Fruit fly (Drosophila melanogaster): ENCODE data around the gene Vm32E.

DNA sequence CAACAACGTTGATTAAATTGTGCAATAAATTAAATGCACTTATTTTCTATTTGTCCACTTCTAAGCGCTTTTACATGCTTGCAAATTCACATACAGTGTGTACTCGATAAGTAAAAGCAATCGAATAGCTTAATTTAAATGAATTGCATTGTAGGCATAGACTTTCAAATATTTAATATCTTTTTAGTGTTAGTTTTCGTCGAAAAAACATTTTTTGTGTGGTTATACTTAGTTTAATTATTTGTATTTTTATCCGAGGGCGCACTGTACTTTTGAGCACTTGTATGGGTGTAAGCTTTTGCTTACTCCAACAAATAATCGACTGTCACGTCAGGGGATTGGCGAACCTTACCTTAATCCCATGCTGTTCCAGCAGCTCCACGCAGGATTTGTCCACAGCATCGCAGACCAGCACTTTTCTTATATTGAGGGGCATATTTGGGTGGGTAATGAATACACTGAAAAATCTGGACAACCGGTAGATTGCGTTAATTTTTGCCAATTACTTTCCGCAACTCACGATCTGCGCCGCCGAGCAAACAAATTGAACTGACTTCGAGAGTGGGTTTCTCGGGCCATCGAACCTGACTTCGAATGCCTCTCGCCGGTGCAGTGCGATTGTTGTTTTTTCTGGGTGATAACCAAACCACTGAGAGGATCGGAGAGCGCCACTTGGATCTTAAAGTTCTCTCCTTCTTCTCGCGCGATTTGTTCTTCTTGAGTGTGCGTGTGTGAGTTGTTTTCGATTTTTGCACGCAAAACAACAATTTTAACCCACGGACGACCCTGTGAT lies 16.1 kb downstream of the Vm32E start, which contains the start of gene CG6287:
- TF ChIP-seq pad (GFP tag; optimal IDR thresholded peaks at IDR 0.05) (peak; percentile 86), CG33017 (tag; optimal IDR thresholded peaks at IDR 0.05) (peak; percentile 97), kay (GFP tag; ENCODE audit: borderline replicate concordance) (no peak)
